Worm (Caenorhabditis elegans) whole organism, midembryonic: ENCODE measurements around the gene flp-13.

ENCODE experiments used
- T22C8.4 ChIP-seq: fragments of 200-800 bp; sonication (Bioruptor generic); IDR thresholded peaks from 2 replicates; pipeline ENCODE4 v1.3.6; 2022; ENCODE audit warnings: missing genetic modification characterization, missing compliant biosample characterization
- flt-1 ChIP-seq: fragments of 200-800 bp; sonication (Bioruptor generic); IDR thresholded peaks from 2 replicates; pipeline ENCODE4 v1.3.6; 2022; ENCODE audit warnings: missing genetic modification characterization, missing compliant biosample characterization
- ref-1 ChIP-seq: fragments of 200-800 bp; sonication (Bioruptor generic); conservative IDR thresholded peaks from 2 replicates; pipeline ENCODE4 v1.3.6; 2022; ENCODE audit warnings: missing genetic modification reagents, missing genetic modification characterization, missing compliant biosample characterization
- tab-1 ChIP-seq: fragments of 200-800 bp; sonication (Bioruptor generic); IDR thresholded peaks from 2 replicates; pipeline ENCODE4 v1.3.6; 2022; ENCODE audit warnings: missing genetic modification characterization, missing compliant biosample characterization
- ztf-23 ChIP-seq: fragments of 200-800 bp; sonication (Bioruptor generic); IDR thresholded peaks from 2 replicates; pipeline ENCODE4 v1.3.6; 2022; ENCODE audit warnings: missing genetic modification reagents, missing genetic modification characterization, missing compliant biosample characterization
- ztf-29 ChIP-seq: fragments of 200-800 bp; sonication (Bioruptor generic); IDR thresholded peaks from 2 replicates; pipeline ENCODE4 v1.3.6; 2022; ENCODE audit warnings: missing genetic modification reagents, missing genetic modification characterization, missing compliant biosample characterization

DNA sequence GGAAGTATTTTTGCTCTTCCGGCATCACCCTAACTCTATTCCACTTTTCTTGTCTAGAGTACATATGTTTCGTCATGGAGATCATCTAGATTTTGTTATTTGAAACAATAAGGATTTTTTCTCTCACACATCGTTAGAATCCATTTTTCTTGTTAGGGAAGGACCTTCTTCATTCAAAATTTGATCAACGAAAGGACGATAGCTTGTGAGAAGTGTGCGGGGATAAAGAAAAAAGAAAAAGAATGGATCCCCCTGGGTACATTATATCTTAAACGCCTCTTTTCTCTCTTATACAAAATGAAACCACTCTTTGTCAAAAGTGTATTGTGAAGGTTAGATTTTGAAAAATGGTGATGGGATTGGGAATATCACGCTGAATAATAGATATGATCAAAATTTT, 36.7 kb downstream of the flp-13 start:
- TF ChIP-seq flt-1 (GFP tag; lab: Robert Waterston, UW): no peak
- no peak for TF ChIP-seq ztf-29
- no peak for TF ChIP-seq ztf-23 (GFP tag; lab: Robert Waterston, UW)
- no peak for TF ChIP-seq ref-1 (GFP tag; lab: Robert Waterston, UW)
- TF ChIP-seq T22C8.4 (GFP tag; lab: Robert Waterston, UW): no peak
- TF ChIP-seq tab-1 (GFP tag; lab: Robert Waterston, UW): no peak
